Worm (Caenorhabditis elegans): ENCODE measurements around the gene W01B6.8.

ce11 chrIV:10065159-10065558 lies 19.0 kb downstream of the W01B6.8 start:
- no peak for TF ChIP-seq ces-1 (GFP tag; optimal IDR thresholded peaks at IDR 0.05)
- no peak for TF ChIP-seq snpc-1.2 (GFP tag; IDR thresholded peaks at IDR 0.05)
- no peak for TF ChIP-seq F26F4.8 (GFP tag; conservative IDR thresholded peaks at IDR 0.05)
- TF ChIP-seq mxl-2 (GFP tag; conservative IDR thresholded peaks at IDR 0.05), result no peak
- TF ChIP-seq mdl-1 (tag; optimal IDR thresholded peaks at IDR 0.05), result no peak
- TF ChIP-seq snpc-4 (tag; optimal IDR thresholded peaks at IDR 0.05), result no peak
- TF ChIP-seq lin-15B (tag; optimal IDR thresholded peaks at IDR 0.05), result no peak
- no peak for TF ChIP-seq nhr-111 (GFP tag; optimal IDR thresholded peaks at IDR 0.05)
- TF ChIP-seq fkh-10 (GFP tag; optimal IDR thresholded peaks at IDR 0.05), result no peak
